Worm (Caenorhabditis elegans) whole organism, midembryonic: ENCODE results near the gene mre-11.

ENCODE experiments used
- T22C8.4 ChIP-seq: fragments of 200-800 bp; sonication (Bioruptor generic); IDR thresholded peaks from 2 replicates; pipeline ENCODE4 v1.3.6; 2022; ENCODE audit warnings: missing genetic modification characterization, missing compliant biosample characterization
- cog-1 ChIP-seq: sonication (generic microtip); optimal IDR thresholded peaks from 2 replicates; lab custom pipeline; 2016; ENCODE audit warnings: missing genetic modification characterization, missing compliant biosample characterization
- flt-1 ChIP-seq: fragments of 200-800 bp; sonication (Bioruptor generic); IDR thresholded peaks from 2 replicates; pipeline ENCODE4 v1.3.6; 2022; ENCODE audit warnings: missing genetic modification characterization, missing compliant biosample characterization
- klf-2 ChIP-seq: fragments of 200-800 bp; sonication (Bioruptor generic); conservative IDR thresholded peaks from 2 replicates; pipeline ENCODE4 v1.3.6; 2022; ENCODE audit warnings: missing genetic modification reagents, missing genetic modification characterization, missing compliant biosample characterization
- med-1 ChIP-seq: sonication (generic microtip); optimal IDR thresholded peaks from 2 replicates; lab custom pipeline; 2017; ENCODE audit warnings: missing genetic modification characterization, mild to moderate bottlenecking, missing compliant biosample characterization, antibody characterized with exemption, missing genetic modification reagents; ENCODE audit not compliant: insufficient read depth
- ref-1 ChIP-seq: fragments of 200-800 bp; sonication (Bioruptor generic); conservative IDR thresholded peaks from 2 replicates; pipeline ENCODE4 v1.3.6; 2022; ENCODE audit warnings: missing genetic modification reagents, missing genetic modification characterization, missing compliant biosample characterization
- tab-1 ChIP-seq: fragments of 200-800 bp; sonication (Bioruptor generic); IDR thresholded peaks from 2 replicates; pipeline ENCODE4 v1.3.6; 2022; ENCODE audit warnings: missing genetic modification characterization, missing compliant biosample characterization
- ztf-23 ChIP-seq: fragments of 200-800 bp; sonication (Bioruptor generic); IDR thresholded peaks from 2 replicates; pipeline ENCODE4 v1.3.6; 2022; ENCODE audit warnings: missing genetic modification reagents, missing genetic modification characterization, missing compliant biosample characterization
- ztf-29 ChIP-seq: fragments of 200-800 bp; sonication (Bioruptor generic); IDR thresholded peaks from 2 replicates; pipeline ENCODE4 v1.3.6; 2022; ENCODE audit warnings: missing genetic modification reagents, missing genetic modification characterization, missing compliant biosample characterization

mre-11 gene

ce11 chrV:10716865-10717713 is 19.6 kb downstream of the mre-11 start:
- TF ChIP-seq flt-1 (GFP tag; lab: Robert Waterston, UW), result peak; percentile 75
- peak; percentile 33; the same call in 1 of the 2 replicates for TF ChIP-seq tab-1
- peak; percentile 58 for TF ChIP-seq cog-1 (tag; lab: Kevin White, UChicago)
- 0 out of 2 replicates have a peak, but pooled peaks have one; percentile 20 for TF ChIP-seq klf-2
- no peak for TF ChIP-seq ref-1
- TF ChIP-seq ztf-23 (GFP tag; lab: Robert Waterston, UW), result no peak
- TF ChIP-seq ztf-29 (GFP tag; lab: Robert Waterston, UW), result peak; percentile 67

DNA sequence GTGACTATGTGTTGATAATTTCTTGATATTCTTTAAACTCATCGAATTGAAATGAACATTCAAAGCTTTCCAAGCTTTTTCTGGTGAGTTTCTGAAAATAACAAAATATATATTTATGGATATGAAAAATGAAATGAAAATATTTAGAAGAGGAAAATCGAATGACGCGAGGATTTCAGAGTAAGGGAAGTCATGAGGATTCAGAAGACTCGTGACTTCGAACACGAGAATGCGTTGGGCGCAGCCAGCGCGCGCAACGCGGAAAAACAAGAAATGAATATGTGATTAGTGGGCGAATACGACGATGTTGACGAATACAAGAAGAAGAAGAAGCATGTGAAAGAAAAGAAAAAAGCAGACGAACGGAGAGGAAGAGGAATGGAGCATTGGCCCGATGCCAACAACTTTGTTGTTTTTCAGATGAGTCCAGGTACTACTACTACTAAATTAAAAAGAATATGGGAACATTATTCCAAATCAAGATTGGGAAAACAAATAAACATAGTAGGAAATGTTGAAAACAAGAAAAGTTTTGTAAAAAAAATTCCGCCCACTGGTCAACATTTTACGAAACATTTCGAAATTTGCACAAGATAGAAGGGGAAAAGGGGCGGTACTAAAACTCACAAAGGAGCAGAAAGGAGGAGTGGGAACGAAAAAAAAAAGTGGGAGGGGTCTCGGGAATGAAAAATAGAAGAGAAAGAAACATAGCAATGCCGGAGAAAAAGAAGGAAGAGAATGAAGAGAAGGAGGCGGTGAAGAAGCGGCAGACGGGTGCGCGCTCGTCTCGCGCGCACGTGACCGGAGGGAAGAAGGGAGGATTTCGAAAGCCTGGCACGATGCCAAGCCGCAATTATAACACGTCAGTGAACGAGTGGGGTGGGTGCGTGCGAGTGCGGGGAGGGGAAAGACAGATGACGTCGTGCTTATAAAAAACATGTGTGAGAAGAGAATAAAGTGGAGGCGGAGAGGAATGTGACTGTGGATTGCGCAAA is 21.2 kb downstream of the mre-11 start:
- TF ChIP-seq klf-2 (peak; percentile 48; the same call in 1 of the 2 replicates), cog-1 (tag; lab: Kevin White, UChicago) (peak; percentile 68), ztf-23 (GFP tag; lab: Robert Waterston, UW) (peak; percentile 80), flt-1 (GFP tag; lab: Robert Waterston, UW) (peak; percentile 83; the same call in 1 of the 2 replicates), ztf-29 (GFP tag; lab: Robert Waterston, UW) (peak; percentile 30; the same call in 1 of the 2 replicates), tab-1 (0 out of 2 replicates have a peak, but pooled peaks have one; percentile 48), med-1 (no peak), T22C8.4 (GFP tag; lab: Robert Waterston, UW) (no peak), ref-1 (no peak; the same call in 1 of the 2 replicates)

DNA sequence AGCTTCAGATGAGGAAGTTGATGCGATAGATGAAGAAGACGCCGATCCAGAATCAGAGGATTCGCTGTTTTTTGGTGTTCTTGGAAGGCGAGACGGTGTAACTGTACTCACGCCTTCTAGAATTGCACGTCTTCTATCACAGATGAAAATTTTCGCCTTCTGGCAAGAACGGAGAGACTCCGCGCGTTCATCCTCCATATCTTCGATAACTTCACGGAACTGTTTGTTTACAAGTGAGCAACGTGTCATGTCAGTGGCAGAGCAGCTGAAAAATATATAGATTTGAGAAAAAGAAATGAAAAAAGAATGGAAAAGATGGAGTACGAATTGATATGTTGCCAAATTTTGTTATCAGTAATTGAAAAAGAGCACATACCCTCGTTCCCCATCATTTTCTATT is 22.0 kb downstream of the mre-11 start:
- no peak for TF ChIP-seq tab-1
- no peak for TF ChIP-seq ztf-29 (GFP tag; lab: Robert Waterston, UW)
- TF ChIP-seq ztf-23 (GFP tag; lab: Robert Waterston, UW), result no peak
- TF ChIP-seq T22C8.4 (GFP tag; lab: Robert Waterston, UW), result no peak
- no peak for TF ChIP-seq klf-2
- TF ChIP-seq flt-1 (GFP tag; lab: Robert Waterston, UW), result no peak
- TF ChIP-seq cog-1 (tag; lab: Kevin White, UChicago), result no peak
- TF ChIP-seq med-1, result no peak
- no peak for TF ChIP-seq ref-1

- no peak for TF ChIP-seq med-1
Observed at ce11 chrV:10713704-10714239, 22.9 kb downstream of the mre-11 start.

- TF ChIP-seq klf-2 (no peak), ztf-29 (GFP tag; lab: Robert Waterston, UW) (no peak), cog-1 (tag; lab: Kevin White, UChicago) (no peak), med-1 (no peak), T22C8.4 (GFP tag; lab: Robert Waterston, UW) (no peak), flt-1 (GFP tag; lab: Robert Waterston, UW) (no peak), ztf-23 (GFP tag; lab: Robert Waterston, UW) (no peak), ref-1 (no peak), tab-1 (no peak)
Observed at ce11 chrV:10712608-10712900, 24.1 kb downstream of the mre-11 start.

DNA sequence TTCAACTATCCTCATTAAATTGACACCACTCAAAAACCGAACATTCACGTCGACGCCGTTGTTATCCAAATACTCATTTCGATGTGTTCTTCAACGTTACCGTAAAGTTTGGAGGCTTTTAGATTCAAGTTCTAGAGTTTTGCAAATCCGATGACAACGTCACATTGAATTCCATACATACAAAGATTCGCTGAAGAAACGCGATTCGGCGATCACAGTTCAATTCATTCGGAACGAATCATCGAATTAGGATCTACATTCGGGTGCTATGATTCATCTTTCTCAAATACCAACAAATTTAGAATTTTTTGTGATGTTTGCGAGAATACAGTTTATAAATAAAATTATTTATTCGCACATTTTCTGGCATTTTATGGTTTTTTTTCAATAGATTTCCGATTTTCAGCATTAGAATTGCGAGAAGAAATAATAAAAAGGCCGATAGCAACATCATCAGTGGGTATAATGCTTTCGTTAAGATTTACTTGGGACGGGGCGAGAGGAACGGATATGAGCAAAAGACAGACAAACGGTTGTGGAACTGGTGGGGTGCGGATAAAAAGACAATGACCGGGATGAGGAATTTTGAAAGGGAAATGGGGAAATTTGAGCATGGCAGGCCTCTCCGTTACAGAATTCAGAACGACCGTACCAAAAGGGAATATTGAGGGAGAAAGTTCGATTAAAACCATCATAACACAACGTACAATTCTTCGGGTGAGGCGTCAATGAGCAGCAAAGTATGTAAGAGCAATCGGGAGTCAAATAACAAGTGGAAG is 24.6 kb downstream of the mre-11 start:
- TF ChIP-seq flt-1 (GFP tag; lab: Robert Waterston, UW), result no peak
- no peak for TF ChIP-seq ztf-23 (GFP tag; lab: Robert Waterston, UW)
- no peak for TF ChIP-seq klf-2

- TF ChIP-seq ref-1 (no peak), cog-1 (tag; lab: Kevin White, UChicago) (no peak), tab-1 (no peak), med-1 (no peak), ztf-29 (GFP tag; lab: Robert Waterston, UW) (no peak), klf-2 (no peak), ztf-23 (GFP tag; lab: Robert Waterston, UW) (no peak), T22C8.4 (GFP tag; lab: Robert Waterston, UW) (no peak), flt-1 (GFP tag; lab: Robert Waterston, UW) (no peak)
Observed at ce11 chrV:10711004-10711403, 25.7 kb downstream of the mre-11 start.

DNA sequence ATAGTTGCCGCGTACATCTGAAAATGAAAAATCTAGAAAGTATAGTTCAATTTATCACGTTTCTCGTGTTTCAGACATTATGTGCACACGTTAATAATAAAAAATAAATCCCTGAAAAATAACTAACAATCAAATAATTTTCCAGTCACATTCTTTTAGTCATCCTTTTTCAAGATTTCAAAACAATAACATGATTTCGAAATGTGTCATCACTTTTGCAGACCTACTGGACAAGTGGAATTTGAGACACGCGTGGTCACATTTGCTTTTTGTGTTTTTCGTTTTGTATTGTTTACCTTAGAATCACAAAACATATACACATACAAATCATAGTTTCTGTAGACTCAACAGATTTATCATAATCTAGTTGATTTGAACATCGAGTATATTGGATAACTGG is 27.3 kb downstream of the mre-11 start:
- no peak for TF ChIP-seq flt-1 (GFP tag; lab: Robert Waterston, UW)
- TF ChIP-seq med-1, result no peak
- no peak for TF ChIP-seq ztf-29 (GFP tag; lab: Robert Waterston, UW)
- no peak for TF ChIP-seq ref-1
- no peak for TF ChIP-seq tab-1
- no peak for TF ChIP-seq ztf-23 (GFP tag; lab: Robert Waterston, UW)
- TF ChIP-seq cog-1 (tag; lab: Kevin White, UChicago), result no peak

- TF ChIP-seq med-1 (no peak), klf-2 (no peak), flt-1 (GFP tag; lab: Robert Waterston, UW) (no peak), ref-1 (no peak), tab-1 (no peak), ztf-23 (GFP tag; lab: Robert Waterston, UW) (no peak), T22C8.4 (GFP tag; lab: Robert Waterston, UW) (no peak), cog-1 (tag; lab: Kevin White, UChicago) (no peak), ztf-29 (GFP tag; lab: Robert Waterston, UW) (no peak)
Observed at ce11 chrV:10708346-10708745, 28.3 kb downstream of the mre-11 start.
